Fruit fly (Drosophila melanogaster) whole organism, embryonic: ENCODE results near the gene CG13248.

Experiments
- Atf3 ChIP-seq: fragments of 200-800 bp; sonication (Bioruptor generic); optimal IDR thresholded peaks from 3 replicates; lab custom pipeline; 2016; ENCODE audit warnings: missing biosample characterization, missing genetic modification characterization
- Atf6 ChIP-seq: fragments of 200-800 bp; sonication (Bioruptor generic); IDR thresholded peaks from 2 replicates; pipeline ENCODE4 v1.3.6; 2022; ENCODE audit warnings: missing biosample characterization, missing genetic modification characterization
- B-H1 ChIP-seq: fragments of 200-800 bp; sonication (Bioruptor generic); IDR thresholded peaks from 3 replicates; pipeline ENCODE4 v1.3.6; 2022; ENCODE audit warnings: missing biosample characterization, missing genetic modification characterization
- Bteb2 ChIP-seq: fragments of 200-800 bp; sonication (Bioruptor generic); optimal IDR thresholded peaks from 2 replicates; lab custom pipeline; 2016; ENCODE audit warnings: missing biosample characterization, missing genetic modification characterization
- CG10431 ChIP-seq: fragments of 200-800 bp; sonication (Bioruptor generic); optimal IDR thresholded peaks from 3 replicates; lab custom pipeline; 2018; ENCODE audit warnings: missing biosample characterization, mild to moderate bottlenecking, missing genetic modification characterization
- CG13287 ChIP-seq: fragments of 200-800 bp; sonication (Bioruptor generic); IDR thresholded peaks from 2 replicates; pipeline ENCODE4 v1.3.6; 2022; ENCODE audit warnings: missing biosample characterization, missing genetic modification characterization; ENCODE audit not compliant: partially characterized antibody
- CG14050 ChIP-seq: fragments of 200-800 bp; sonication (Bioruptor generic); IDR thresholded peaks from 3 replicates; pipeline ENCODE4 v1.3.6; 2022; ENCODE audit warnings: missing biosample characterization, missing genetic modification characterization
- CG14441 ChIP-seq: fragments of 200-800 bp; sonication (Bioruptor generic); IDR thresholded peaks from 2 replicates; pipeline ENCODE4 v1.3.6; 2022; ENCODE audit warnings: missing biosample characterization, missing genetic modification characterization
- CG15011 ChIP-seq: fragments of 200-800 bp; sonication (Bioruptor generic); optimal IDR thresholded peaks from 3 replicates; lab custom pipeline; 2018; ENCODE audit warnings: missing biosample characterization, mild to moderate bottlenecking, missing genetic modification characterization
- CG15696 ChIP-seq: fragments of 200-800 bp; sonication (Bioruptor generic); optimal IDR thresholded peaks from 2 replicates; lab custom pipeline; 2019; ENCODE audit warnings: missing biosample characterization, mild to moderate bottlenecking, missing genetic modification characterization, moderate library complexity
- CG16813 ChIP-seq: fragments of 200-800 bp; sonication (Bioruptor generic); IDR thresholded peaks from 3 replicates; pipeline ENCODE4 v1.3.6; 2022; ENCODE audit warnings: missing biosample characterization, missing genetic modification characterization; ENCODE audit not compliant: partially characterized antibody
- CG17328 ChIP-seq: fragments of 200-800 bp; sonication (Bioruptor generic); IDR thresholded peaks from 2 replicates; pipeline ENCODE4 v1.3.6; 2022; ENCODE audit warnings: missing biosample characterization, missing genetic modification characterization
- CG17912 ChIP-seq: fragments of 200-800 bp; sonication (Bioruptor generic); optimal IDR thresholded peaks from 2 replicates; lab custom pipeline; 2018; ENCODE audit warnings: missing biosample characterization, mild to moderate bottlenecking, missing genetic modification characterization
- CG1832 ChIP-seq: fragments of 200-800 bp; sonication (Bioruptor generic); optimal IDR thresholded peaks from 2 replicates; lab custom pipeline; 2017; ENCODE audit warnings: missing biosample characterization, mild to moderate bottlenecking, missing genetic modification characterization, inconsistent platforms
- CG2889 ChIP-seq: fragments of 200-800 bp; sonication (Bioruptor generic); IDR thresholded peaks from 3 replicates; pipeline ENCODE4 v1.3.6; 2022; ENCODE audit warnings: missing biosample characterization, missing genetic modification characterization
- CG30020 ChIP-seq: fragments of 200-800 bp; optimal IDR thresholded peaks from 2 replicates; lab custom pipeline; 2019; ENCODE audit warnings: missing biosample characterization, mild to moderate bottlenecking, missing genetic modification characterization, moderate library complexity
- CG31365 ChIP-seq: fragments of 200-800 bp; sonication (Bioruptor generic); optimal IDR thresholded peaks from 2 replicates; lab custom pipeline; 2018; ENCODE audit warnings: missing biosample characterization, mild to moderate bottlenecking, missing genetic modification characterization
- CG31388 ChIP-seq: fragments of 200-800 bp; sonication (Bioruptor generic); optimal IDR thresholded peaks from 2 replicates; lab custom pipeline; 2016; ENCODE audit warnings: missing biosample characterization, missing genetic modification characterization
- CG3163 ChIP-seq: fragments of 200-800 bp; sonication (Bioruptor generic); optimal IDR thresholded peaks from 3 replicates; lab custom pipeline; 2016; ENCODE audit warnings: missing biosample characterization, missing genetic modification characterization
- CG9797 ChIP-seq: fragments of 200-800 bp; sonication (Bioruptor generic); optimal IDR thresholded peaks from 3 replicates; lab custom pipeline; 2018; ENCODE audit warnings: missing biosample characterization, mild to moderate bottlenecking, missing genetic modification characterization
- CTCF ChIP-seq: fragments of 200-800 bp; sonication (Bioruptor generic); optimal IDR thresholded peaks from 2 replicates; lab custom pipeline; 2017; ENCODE audit warnings: missing biosample characterization, mild to moderate bottlenecking, missing genetic modification characterization, moderate library complexity
- CoRest ChIP-seq: fragments of 200-800 bp; sonication (Bioruptor generic); optimal IDR thresholded peaks from 3 replicates; lab custom pipeline; 2018; ENCODE audit warnings: missing biosample characterization, mild to moderate bottlenecking, missing genetic modification characterization, moderate library complexity
- D19A ChIP-seq: fragments of 200-800 bp; optimal IDR thresholded peaks from 3 replicates; lab custom pipeline; 2019; ENCODE audit warnings: missing biosample characterization, mild to moderate bottlenecking, missing genetic modification characterization, moderate library complexity
- HLHmδ ChIP-seq: fragments of 200-800 bp; sonication (Bioruptor generic); optimal IDR thresholded peaks from 2 replicates; lab custom pipeline; 2018; ENCODE audit warnings: missing biosample characterization, mild to moderate bottlenecking, missing genetic modification characterization, moderate library complexity
- Hmx ChIP-seq: fragments of 200-800 bp; sonication (Bioruptor generic); optimal IDR thresholded peaks from 2 replicates; lab custom pipeline; 2016; ENCODE audit warnings: missing biosample characterization, missing genetic modification characterization
- Hr39 ChIP-seq: fragments of >200 bp; optimal IDR thresholded peaks from 2 replicates; lab custom pipeline; 2017
- MTF-1 ChIP-seq: fragments of 200-800 bp; sonication (Bioruptor generic); optimal IDR thresholded peaks from 2 replicates; lab custom pipeline; 2018; ENCODE audit warnings: missing biosample characterization, mild to moderate bottlenecking, missing genetic modification characterization, borderline replicate concordance
- Med ChIP-seq: fragments of 200-800 bp; sonication (Bioruptor generic); peaks from one replicate; lab custom pipeline; 2016; ENCODE audit warnings: missing biosample characterization, missing genetic modification characterization, mild to moderate bottlenecking, inconsistent platforms, moderate library complexity
- Mrtf ChIP-seq: fragments of 200-800 bp; sonication (Bioruptor generic); IDR thresholded peaks from 3 replicates; pipeline ENCODE4 v1.3.6; 2022; ENCODE audit warnings: missing biosample characterization, missing genetic modification characterization
- Ravus ChIP-seq: fragments of 200-800 bp; sonication (Bioruptor generic); IDR thresholded peaks from 2 replicates; pipeline ENCODE4 v1.3.6; 2022; ENCODE audit warnings: missing biosample characterization, missing genetic modification characterization
- Sin3A ChIP-seq: fragments of >200 bp; optimal IDR thresholded peaks from 2 replicates; lab custom pipeline; 2018
- Sox100B ChIP-seq: fragments of 200-800 bp; sonication (Bioruptor generic); optimal IDR thresholded peaks from 3 replicates; lab custom pipeline; 2018; ENCODE audit warnings: missing biosample characterization, mild to moderate bottlenecking, missing genetic modification characterization
- Trl ChIP-seq, 3 experiments: fragments of >200 bp in 2 of 3; fragments of 200-800 bp in 1 of 3; sonication (Bioruptor generic) in 1 of 3; optimal IDR thresholded peaks; 2 replicates in 1 of 3; 3 replicates in 2 of 3; lab custom pipeline; 2016 to 2017; ENCODE audit warnings: missing biosample characterization in 1 of 3, missing genetic modification characterization in 1 of 3
- Usf ChIP-seq: fragments of 200-800 bp; sonication (Bioruptor generic); optimal IDR thresholded peaks from 2 replicates; lab custom pipeline; 2017; ENCODE audit warnings: missing genotype, missing biosample characterization, missing genetic modification characterization
- ara ChIP-seq: fragments of 200-800 bp; sonication (Bioruptor generic); IDR thresholded peaks from 2 replicates; pipeline ENCODE4 v1.3.6; 2022; ENCODE audit warnings: missing biosample characterization, missing genetic modification characterization
- ash1 ChIP-seq: fragments of 200-800 bp; sonication (Bioruptor generic); optimal IDR thresholded peaks from 2 replicates; lab custom pipeline; 2018; ENCODE audit warnings: missing biosample characterization, mild to moderate bottlenecking, missing genetic modification characterization
- disco-r ChIP-seq: fragments of 200-800 bp; sonication (Bioruptor generic); optimal IDR thresholded peaks from 2 replicates; lab custom pipeline; 2016; ENCODE audit warnings: missing biosample characterization, missing genetic modification characterization
- exex ChIP-seq: fragments of 200-800 bp; sonication (Bioruptor generic); optimal IDR thresholded peaks from 4 replicates; lab custom pipeline; 2018; ENCODE audit warnings: missing biosample characterization, mild to moderate bottlenecking, missing genetic modification characterization, moderate library complexity
- gem ChIP-seq: fragments of 200-800 bp; sonication (Bioruptor generic); optimal IDR thresholded peaks from 2 replicates; lab custom pipeline; 2019; ENCODE audit warnings: missing biosample characterization, mild to moderate bottlenecking, missing genetic modification characterization, moderate library complexity
- gfzf ChIP-seq: fragments of 200-800 bp; sonication (Bioruptor generic); optimal IDR thresholded peaks from 2 replicates; lab custom pipeline; 2016; ENCODE audit warnings: missing biosample characterization, mild to moderate bottlenecking, missing genetic modification characterization, moderate library complexity
- h ChIP-seq: fragments of >200 bp; optimal IDR thresholded peaks from 2 replicates; lab custom pipeline; 2017
- insv ChIP-seq, 2 experiments: fragments of 200-800 bp; sonication (Bioruptor generic); optimal IDR thresholded peaks; 3 replicates each; lab custom pipeline; 2016 to 2018; ENCODE audit warnings: missing biosample characterization in 2 of 2, missing genetic modification characterization in 2 of 2
- nerfin-2 ChIP-seq: fragments of 200-800 bp; sonication (Bioruptor generic); IDR thresholded peaks from 2 replicates; pipeline ENCODE4 v1.3.6; 2022; ENCODE audit warnings: missing biosample characterization, missing genetic modification characterization; ENCODE audit not compliant: partially characterized antibody
- pb ChIP-seq: fragments of 200-800 bp; sonication (Bioruptor generic); optimal IDR thresholded peaks from 3 replicates; lab custom pipeline; 2016; ENCODE audit warnings: missing biosample characterization, missing genetic modification characterization
- psq ChIP-seq: fragments of 200-800 bp; sonication (Bioruptor generic); optimal IDR thresholded peaks from 2 replicates; lab custom pipeline; 2017; ENCODE audit warnings: missing biosample characterization, missing genetic modification characterization
- scrt ChIP-seq: fragments of 200-800 bp; sonication (Bioruptor generic); optimal IDR thresholded peaks from 2 replicates; lab custom pipeline; 2018; ENCODE audit warnings: missing biosample characterization, mild to moderate bottlenecking, missing genetic modification characterization, moderate library complexity
- sim ChIP-seq: fragments of 200-800 bp; sonication (Bioruptor generic); IDR thresholded peaks from 2 replicates; pipeline ENCODE4 v1.3.6; 2022; ENCODE audit warnings: missing biosample characterization, missing genetic modification characterization
- stwl ChIP-seq: fragments of 200-800 bp; sonication (Bioruptor generic); optimal IDR thresholded peaks from 3 replicates; lab custom pipeline; 2018; ENCODE audit warnings: missing biosample characterization, mild to moderate bottlenecking, missing genetic modification characterization, moderate library complexity
- tna ChIP-seq: fragments of 200-800 bp; sonication (Bioruptor generic); IDR thresholded peaks from 2 replicates; pipeline ENCODE4 v1.3.6; 2022; ENCODE audit warnings: missing biosample characterization, missing genetic modification characterization; ENCODE audit not compliant: partially characterized antibody
- tup ChIP-seq: fragments of 200-800 bp; sonication (Bioruptor generic); optimal IDR thresholded peaks from 2 replicates; lab custom pipeline; 2016; ENCODE audit warnings: missing biosample characterization, mild to moderate bottlenecking, missing genetic modification characterization, moderate library complexity
- vnd ChIP-seq: fragments of 200-800 bp; sonication (Bioruptor generic); IDR thresholded peaks from 3 replicates; pipeline ENCODE4 v1.3.6; 2022; ENCODE audit warnings: missing biosample characterization, missing genetic modification characterization; ENCODE audit not compliant: partially characterized antibody

The CG13248 gene

dm6 chr3L:20399550-20400109 is 10.7 kb downstream of the CG13248 start (continued):
- peak; percentile 78 for TF ChIP-seq Mrtf
- TF ChIP-seq gem (tag; lab: Kevin White, UChicago) = peak; percentile 93
- TF ChIP-seq D19A = peak; percentile 84
- peak; percentile 77 for TF ChIP-seq CG15696
- TF ChIP-seq MTF-1 (GFP tag; lab: Kevin White, UChicago) = peak; percentile 44
- peak; percentile 52 for TF ChIP-seq disco-r (GFP tag; lab: Kevin White, UChicago)
- TF ChIP-seq Med (GFP tag; lab: Kevin White, UChicago) = peak; percentile 96
- TF ChIP-seq CG2889 (GFP tag; lab: Robert Waterston, UW) = peak; percentile 60; the same call in 1 of the 3 replicates
- no peak for TF ChIP-seq ash1 (GFP tag; lab: Kevin White, UChicago)
- no peak for TF ChIP-seq HLHmδ (GFP tag; lab: Kevin White, UChicago)
- TF ChIP-seq Bteb2 (GFP tag; lab: Kevin White, UChicago) = peak; percentile 82
- TF ChIP-seq gfzf (GFP tag; lab: Kevin White, UChicago) = no peak
- TF ChIP-seq tup (GFP tag; lab: Kevin White, UChicago) = peak; percentile 56
- peak; percentile 71 for TF ChIP-seq ara (GFP tag; lab: Robert Waterston, UW)
- TF ChIP-seq CG10431 = peak; percentile 54
- TF ChIP-seq CG1832 = no peak
- no peak for TF ChIP-seq h (lab: Kevin White, UChicago)
- TF ChIP-seq Atf3 = peak; percentile 69
- peak; percentile 92 for TF ChIP-seq Atf6 (GFP tag; lab: Robert Waterston, UW)
- peak; percentile 81 for TF ChIP-seq CG14441
- no peak for TF ChIP-seq tna (GFP tag; lab: Robert Waterston, UW)
- TF ChIP-seq scrt = peak; percentile 73
- TF ChIP-seq Usf = peak; percentile 70
- peak; percentile 54 for TF ChIP-seq Hmx
- peak; percentile 94 for TF ChIP-seq CoRest
- TF ChIP-seq B-H1 (GFP tag; lab: Robert Waterston, UW) = peak; percentile 63
- TF ChIP-seq Sox100B (GFP tag; lab: Kevin White, UChicago) = peak; percentile 91
- peak; percentile 81 for TF ChIP-seq pb (GFP tag; lab: Kevin White, UChicago)
- TF ChIP-seq CTCF (GFP tag; lab: Kevin White, UChicago) = peak; percentile 33
- TF ChIP-seq CG15011 (GFP tag; lab: Kevin White, UChicago) = peak; percentile 89
- no peak for TF ChIP-seq Sin3A
- TF ChIP-seq insv (GFP tag; optimal IDR thresholded peaks at IDR 0.05; lab: Kevin White, UChicago) = peak in 1 of 2 experiments; percentile 57
- TF ChIP-seq sim (GFP tag; lab: Robert Waterston, UW) = peak; percentile 24; the same call in 1 of the 2 replicates
- TF ChIP-seq Trl (optimal IDR thresholded peaks at IDR 0.05; lab: Kevin White, UChicago) = no peak
- peak; percentile 76 for TF ChIP-seq Trl (GFP tag; optimal IDR thresholded peaks at IDR 0.05; lab: Kevin White, UChicago)
- no peak for TF ChIP-seq CG13287 (GFP tag; lab: Robert Waterston, UW)
- peak; percentile 20 for TF ChIP-seq Ravus
- TF ChIP-seq psq (GFP tag; lab: Kevin White, UChicago) = peak; percentile 70
- TF ChIP-seq Hr39 = no peak
- peak; percentile 76 for TF ChIP-seq CG14050 (GFP tag; lab: Robert Waterston, UW)
- TF ChIP-seq exex (tag; lab: Kevin White, UChicago) = peak; percentile 43
- no peak for TF ChIP-seq CG16813 (GFP tag; lab: Robert Waterston, UW)
- no peak for TF ChIP-seq vnd
- TF ChIP-seq CG17912 (GFP tag; lab: Kevin White, UChicago) = peak; percentile 58
- peak; percentile 50 for TF ChIP-seq CG3163 (GFP tag; lab: Kevin White, UChicago)
- TF ChIP-seq stwl (tag; lab: Kevin White, UChicago) = no peak
- TF ChIP-seq CG31388 (GFP tag; lab: Kevin White, UChicago) = peak; percentile 58
- TF ChIP-seq CG30020 = peak; percentile 63
- peak; percentile 51 for TF ChIP-seq CG31365 (tag; lab: Kevin White, UChicago)
- TF ChIP-seq CG9797 (GFP tag; lab: Kevin White, UChicago) = no peak
- TF ChIP-seq CG17328 (GFP tag; lab: Robert Waterston, UW) = peak; percentile 58
- no peak for TF ChIP-seq nerfin-2 (GFP tag; lab: Robert Waterston, UW)
